Worm (Caenorhabditis elegans): ENCODE measurements around the gene R10E8.8.

The R10E8.8 gene

DNA sequence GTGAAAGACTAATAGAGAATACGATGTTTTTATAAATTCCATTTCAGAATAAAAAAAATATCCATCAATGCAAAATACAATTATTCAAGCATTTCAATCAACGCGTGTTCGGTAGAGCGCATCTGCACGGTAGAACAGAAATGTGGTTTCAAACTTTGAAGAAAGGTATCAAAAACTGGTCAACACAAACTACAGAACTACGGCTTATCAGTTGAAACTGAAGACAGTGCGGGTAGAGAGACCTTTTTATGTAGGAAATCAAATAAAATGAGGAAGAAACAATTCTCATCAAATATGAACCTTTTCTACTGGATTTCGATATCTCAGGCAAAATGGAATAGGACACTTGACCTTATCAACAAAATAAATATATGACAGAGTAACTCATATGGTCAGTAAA, 2.9 kb upstream of the R10E8.8 start:
- TF ChIP-seq C04F5.9 (tag; optimal IDR thresholded peaks at IDR 0.05) (no peak), elt-2 (tag; optimal IDR thresholded peaks at IDR 0.05) (peak; percentile 49), isw-1 (GFP tag; IDR thresholded peaks at IDR 0.05) (no peak)

DNA sequence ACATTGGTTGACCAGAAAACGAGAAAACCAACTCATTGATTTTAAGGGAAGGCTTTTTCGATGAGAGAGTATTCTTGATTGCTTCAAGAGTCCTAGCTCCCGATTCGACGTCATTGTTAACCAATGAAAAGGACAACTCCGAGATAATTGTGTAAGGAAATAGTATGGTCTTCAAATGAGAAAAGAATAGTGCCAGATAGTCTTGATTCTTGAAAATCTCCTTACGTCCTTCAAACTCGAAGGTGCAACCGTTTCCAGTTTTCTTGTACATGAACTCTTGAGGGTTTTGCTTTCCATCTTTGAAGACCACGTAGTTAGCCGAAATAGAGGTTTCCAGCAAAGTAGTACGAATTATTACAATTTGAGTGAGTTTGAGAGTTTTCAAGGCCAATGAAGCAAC, 1.8 kb upstream of the R10E8.8 start:
- TF ChIP-seq nhr-19 (GFP tag; conservative IDR thresholded peaks at IDR 0.05) (no peak), Y116A8C.19 (tag; optimal IDR thresholded peaks at IDR 0.05; ENCODE audit: borderline replicate concordance) (no peak), pqm-1 (tag; optimal IDR thresholded peaks at IDR 0.05) (no peak), snpc-4 (tag; optimal IDR thresholded peaks at IDR 0.05) (no peak), fkh-8 (tag; optimal IDR thresholded peaks at IDR 0.05) (no peak), nhr-20 (tag; optimal IDR thresholded peaks at IDR 0.05) (no peak), F16B12.6 (tag; optimal IDR thresholded peaks at IDR 0.05) (no peak), irx-1 (tag; optimal IDR thresholded peaks at IDR 0.05) (no peak), unc-98 (GFP tag; IDR thresholded peaks at IDR 0.05) (no peak), unc-30 (tag; optimal IDR thresholded peaks at IDR 0.05) (no peak), nhr-47 (tag; optimal IDR thresholded peaks at IDR 0.05) (no peak)

DNA sequence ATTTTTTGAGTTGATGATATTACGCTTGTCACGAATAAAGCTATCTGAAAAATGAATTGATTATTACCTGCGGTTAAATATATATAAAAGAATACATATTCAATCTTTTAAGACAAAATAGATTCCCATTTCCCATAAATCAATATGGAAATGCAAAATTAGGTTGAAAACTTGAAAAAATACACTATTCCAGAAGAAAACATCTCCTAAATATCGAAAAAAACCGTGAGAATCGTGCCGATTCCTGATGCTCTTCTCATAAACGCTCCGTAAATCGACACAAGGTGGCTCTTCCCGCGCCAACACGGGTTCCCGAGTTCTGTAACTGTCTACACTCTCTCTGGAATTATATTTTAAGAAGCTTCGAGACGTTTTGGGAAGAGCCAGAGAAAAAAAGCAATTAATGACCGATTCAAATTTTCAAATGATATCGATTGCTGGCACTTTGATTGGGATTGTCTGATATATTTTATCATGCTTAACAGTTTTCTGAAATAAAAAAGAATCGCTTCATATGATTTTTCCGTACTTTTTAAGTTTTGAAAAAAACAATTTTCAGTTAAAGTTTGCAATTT, 4.7 kb downstream of the R10E8.8 start, which contains the start of gene R10E8.3:
Gene R10E8.3 (minus strand): TSS at position 51 of the 575 bp plus-strand sequence.
- TF ChIP-seq nhr-237 (tag; optimal IDR thresholded peaks at IDR 0.05): no peak
- TF ChIP-seq unc-98 (GFP tag; IDR thresholded peaks at IDR 0.05): no peak
- no peak for TF ChIP-seq elt-3 (tag; optimal IDR thresholded peaks at IDR 0.05)
- no peak for TF ChIP-seq egl-27 (tag; optimal IDR thresholded peaks at IDR 0.05)
- TF ChIP-seq swsn-7 (tag; optimal IDR thresholded peaks at IDR 0.05): no peak
- no peak for TF ChIP-seq zip-4 (GFP tag; optimal IDR thresholded peaks at IDR 0.05)
- no peak for TF ChIP-seq ama-1 (optimal IDR thresholded peaks at IDR 0.05)
- no peak for TF ChIP-seq F16B12.6 (tag; optimal IDR thresholded peaks at IDR 0.05)
- TF ChIP-seq lin-35 (GFP tag; optimal IDR thresholded peaks at IDR 0.05): peak in 1 of 2 experiments; percentile 4

DNA sequence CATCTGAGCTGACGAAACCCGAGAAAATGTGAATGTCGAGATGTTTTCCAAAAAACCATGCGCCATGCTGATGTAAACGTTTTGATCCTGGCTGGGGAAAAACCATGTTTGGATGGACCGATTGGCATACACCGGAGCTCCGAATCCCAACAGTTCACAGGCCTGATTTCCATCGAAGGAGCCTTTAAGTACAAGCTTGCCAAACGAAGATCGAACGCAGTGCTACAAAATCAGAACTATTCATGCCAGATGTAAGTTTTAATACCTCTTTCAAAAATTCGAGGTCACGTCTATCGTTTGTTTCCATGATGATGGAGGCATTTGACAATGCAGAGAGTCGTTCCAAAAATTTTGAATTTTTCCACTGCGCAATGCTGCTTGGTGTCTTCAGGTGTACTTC, 5.7 kb downstream of the R10E8.8 start:
- TF ChIP-seq ceh-63 (GFP tag; optimal IDR thresholded peaks at IDR 0.05) (no peak), nhr-12 (tag; optimal IDR thresholded peaks at IDR 0.05) (no peak), fos-1 (tag; optimal IDR thresholded peaks at IDR 0.05) (no peak), hlh-17 (GFP tag; optimal IDR thresholded peaks at IDR 0.05; ENCODE audit: borderline replicate concordance) (no peak), nhr-237 (tag; optimal IDR thresholded peaks at IDR 0.05) (no peak), zag-1 (tag; optimal IDR thresholded peaks at IDR 0.05) (no peak), grh-1 (GFP tag; IDR thresholded peaks at IDR 0.05) (no peak), pax-3 (tag; optimal IDR thresholded peaks at IDR 0.05) (no peak), unc-86 (tag; optimal IDR thresholded peaks at IDR 0.05) (no peak), nhr-76 (tag; optimal IDR thresholded peaks at IDR 0.05) (no peak), lin-14 (GFP tag; optimal IDR thresholded peaks at IDR 0.05) (no peak), mab-9 (GFP tag; IDR thresholded peaks at IDR 0.05) (no peak)

DNA sequence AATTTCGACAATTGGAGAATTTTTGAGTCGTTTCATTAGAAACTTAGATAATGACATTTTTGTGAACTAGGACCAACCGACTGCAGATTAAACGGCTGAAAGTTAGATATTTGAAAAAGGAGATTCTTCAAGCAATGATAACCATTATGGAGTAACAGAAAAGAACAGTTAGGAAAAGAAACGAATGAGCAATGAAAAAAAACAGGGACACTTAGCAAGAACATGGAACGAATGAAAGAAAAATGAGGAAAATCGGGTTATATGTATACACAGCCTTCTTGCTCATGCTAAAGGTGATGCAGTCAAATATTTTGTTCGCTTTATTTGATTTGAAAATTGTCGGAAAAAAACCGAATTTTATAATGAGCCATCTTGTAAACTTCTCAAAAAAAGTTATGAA, 17.1 kb downstream of the R10E8.8 start, which contains the start of gene F16H6.10:
Gene F16H6.10 (minus strand): TSS at position 101 of the 400 bp plus-strand sequence.
- TF ChIP-seq nhr-76 (tag; optimal IDR thresholded peaks at IDR 0.05) (no peak), alr-1 (tag; optimal IDR thresholded peaks at IDR 0.05; ENCODE audit: borderline replicate concordance) (no peak), elt-2 (tag; optimal IDR thresholded peaks at IDR 0.05) (no peak), ets-5 (GFP tag; IDR thresholded peaks at IDR 0.05) (no peak), sup-37 (GFP tag; optimal IDR thresholded peaks at IDR 0.05) (no peak), fkh-8 (tag; optimal IDR thresholded peaks at IDR 0.05) (no peak), mef-2 (tag; optimal IDR thresholded peaks at IDR 0.05) (no peak), grh-1 (GFP tag; IDR thresholded peaks at IDR 0.05) (no peak), unc-130 (tag; optimal IDR thresholded peaks at IDR 0.05) (no peak)
